Worm (Caenorhabditis elegans) whole organism, L3 larva: Measurements from ENCODE around the gene M02D8.3.

Experiments used
- ceh-82 ChIP-seq: fragments of 150-350 bp; optimal IDR thresholded peaks from 2 replicates; lab custom pipeline; 2014; ENCODE audit warnings: missing biosample characterization, missing genetic modification characterization
- egl-27 ChIP-seq: sonication (generic microtip); optimal IDR thresholded peaks from 4 replicates; lab custom pipeline; 2017; ENCODE audit warnings: missing biosample characterization, missing genetic modification reagents, missing genetic modification characterization
- fkh-10 ChIP-seq: sonication (generic microtip); optimal IDR thresholded peaks from 2 replicates; lab custom pipeline; 2017; ENCODE audit warnings: missing biosample characterization, missing genetic modification reagents, missing genetic modification characterization
- nhr-12 ChIP-seq: fragments of 150-350 bp; optimal IDR thresholded peaks from 2 replicates; lab custom pipeline; 2014; ENCODE audit warnings: missing biosample characterization, missing genetic modification characterization
- nhr-77 ChIP-seq: fragments of 150-350 bp; optimal IDR thresholded peaks from 2 replicates; lab custom pipeline; 2014; ENCODE audit warnings: missing biosample characterization, missing genetic modification characterization
- ztf-11 ChIP-seq: fragments of 150-350 bp; optimal IDR thresholded peaks from 2 replicates; lab custom pipeline; 2014; ENCODE audit warnings: missing biosample characterization, missing genetic modification characterization

DNA sequence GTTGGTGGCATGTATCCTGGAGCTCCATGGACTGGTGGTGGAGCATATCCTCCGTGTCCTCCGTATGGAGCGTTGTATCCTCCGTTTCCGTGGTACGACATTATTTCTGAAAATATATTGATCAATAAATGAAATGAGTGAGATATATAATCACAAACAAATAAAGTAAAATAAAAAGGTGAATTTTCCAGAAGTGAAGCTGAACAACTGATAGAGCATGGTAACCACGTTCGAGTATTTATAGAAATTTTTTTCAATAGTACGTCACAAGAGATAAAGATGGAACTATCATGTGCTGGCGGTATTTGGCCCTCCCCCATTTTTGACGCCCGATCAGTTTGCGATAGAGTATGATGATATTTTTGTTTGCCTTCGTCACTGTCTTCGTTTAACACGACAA, 20.0 kb downstream of the M02D8.3 start, which contains the start of gene F53A9.7:
- TF ChIP-seq fkh-10 (no peak), ztf-11 (no peak), nhr-12 (tag; lab: Kevin White, UChicago) (no peak), nhr-77 (no peak), ceh-82 (tag; lab: Kevin White, UChicago) (no peak), egl-27 (tag; lab: Kevin White, UChicago) (no peak)
